Worm (Caenorhabditis elegans) whole organism, late embryonic: ENCODE data around the gene Y41E3.8.

Experiments
- T23F11.4 ChIP-seq: fragments of 200-800 bp; sonication (Bioruptor generic); optimal IDR thresholded peaks from 2 replicates; lab custom pipeline; 2018; ENCODE audit warnings: mild to moderate bottlenecking, missing genetic modification characterization, missing compliant biosample characterization
- pha-2 ChIP-seq: sonication (generic microtip); optimal IDR thresholded peaks from 2 replicates; lab custom pipeline; 2017; ENCODE audit warnings: mild to moderate bottlenecking, missing genetic modification characterization, missing compliant biosample characterization

ce11 chrIV:15008200-15008599, 20.6 kb downstream of the Y41E3.8 start:
- no peak for TF ChIP-seq T23F11.4 (GFP tag; lab: Kevin White, UChicago)
- TF ChIP-seq pha-2 (tag; lab: Kevin White, UChicago) = no peak
